Worm (Caenorhabditis elegans) whole organism, young adult: ENCODE measurements around the gene ant-1.4.
A peak's percentile ranks its signal among the peaks of the same experiment; 100 is the strongest.
"Not testable (repeated sequence)": the region's sequence is repeated elsewhere in the genome, so short reads cannot be mapped to it uniquely, and the experiment has no call there.

Experiments
- B0019.2 ChIP-seq: fragments of 200-800 bp; sonication (Bioruptor generic); conservative IDR thresholded peaks from 2 replicates; pipeline ENCODE4 v1.3.6; 2022; ENCODE audit warnings: missing genetic modification reagents, missing genetic modification characterization, missing compliant biosample characterization
- D2030.7 ChIP-seq: fragments of 200-800 bp; sonication (Bioruptor generic); IDR thresholded peaks from 2 replicates; pipeline ENCODE4 v1.3.6; 2022; ENCODE audit warnings: missing genetic modification reagents, missing genetic modification characterization, missing compliant biosample characterization
- F10E7.11 ChIP-seq: sonication (generic microtip); optimal IDR thresholded peaks from 2 replicates; lab custom pipeline; 2017; ENCODE audit warnings: mild to moderate bottlenecking, missing genetic modification characterization, moderate library complexity, missing compliant biosample characterization
- F22D6.2 ChIP-seq: sonication (generic microtip); optimal IDR thresholded peaks from 2 replicates; lab custom pipeline; 2016; ENCODE audit warnings: mild to moderate bottlenecking, missing genetic modification characterization, missing compliant biosample characterization
- F33H1.4 ChIP-seq: fragments of 200-800 bp; sonication (Bioruptor generic); IDR thresholded peaks from 2 replicates; pipeline ENCODE4 v1.3.6; 2022; ENCODE audit warnings: missing genetic modification reagents, missing genetic modification characterization, missing compliant biosample characterization
- F39B2.1 ChIP-seq: fragments of 200-800 bp; sonication (Bioruptor generic); IDR thresholded peaks from 2 replicates; pipeline ENCODE4 v1.3.6; 2022; ENCODE audit warnings: missing genetic modification reagents, missing genetic modification characterization, missing compliant biosample characterization
- K12H6.12 ChIP-seq: fragments of 200-800 bp; sonication (Bioruptor generic); optimal IDR thresholded peaks from 2 replicates; lab custom pipeline; 2018; ENCODE audit warnings: mild to moderate bottlenecking, missing genetic modification characterization, missing compliant biosample characterization
- Y53F4B.3 ChIP-seq: fragments of 200-800 bp; sonication (Bioruptor generic); IDR thresholded peaks from 2 replicates; pipeline ENCODE4 v1.3.6; 2022; ENCODE audit warnings: missing genetic modification reagents, missing genetic modification characterization, missing compliant biosample characterization
- Y53G8AR.9 ChIP-seq: fragments of 200-800 bp; sonication (Bioruptor generic); conservative IDR thresholded peaks from 2 replicates; pipeline ENCODE4 v1.3.6; 2022; ENCODE audit warnings: missing genetic modification reagents, missing genetic modification characterization, missing compliant biosample characterization
- Y56A3A.18 ChIP-seq: fragments of 200-800 bp; sonication (Bioruptor generic); IDR thresholded peaks from 2 replicates; pipeline ENCODE4 v1.3.6; 2022; ENCODE audit warnings: missing genetic modification reagents, missing genetic modification characterization, missing compliant biosample characterization
- Y79H2A.3 ChIP-seq: fragments of 200-800 bp; sonication (Bioruptor generic); conservative IDR thresholded peaks from 2 replicates; pipeline ENCODE4 v1.3.6; 2022; ENCODE audit warnings: missing genetic modification reagents, missing genetic modification characterization, missing compliant biosample characterization
- Y95B8A.8 ChIP-seq: fragments of 200-800 bp; sonication (Bioruptor generic); IDR thresholded peaks from 2 replicates; pipeline ENCODE4 v1.3.6; 2022; ENCODE audit warnings: missing genetic modification reagents, missing genetic modification characterization, missing compliant biosample characterization
- aptf-3 ChIP-seq: fragments of 200-800 bp; sonication (Bioruptor generic); IDR thresholded peaks from 2 replicates; pipeline ENCODE4 v1.3.6; 2022; ENCODE audit warnings: missing genetic modification characterization, missing compliant biosample characterization
- attf-3 ChIP-seq: fragments of 200-800 bp; sonication (Bioruptor generic); conservative IDR thresholded peaks from 2 replicates; pipeline ENCODE4 v1.3.6; 2022; ENCODE audit warnings: missing genetic modification reagents, missing genetic modification characterization, missing compliant biosample characterization
- attf-6 ChIP-seq: fragments of 200-800 bp; sonication (Bioruptor generic); IDR thresholded peaks from 2 replicates; pipeline ENCODE4 v1.3.6; 2022; ENCODE audit warnings: missing genetic modification reagents, missing genetic modification characterization, missing compliant biosample characterization
- bed-2 ChIP-seq: fragments of 200-800 bp; sonication (Bioruptor generic); IDR thresholded peaks from 2 replicates; pipeline ENCODE4 v1.3.6; 2022; ENCODE audit warnings: missing genetic modification reagents, missing genetic modification characterization, missing compliant biosample characterization
- cebp-2 ChIP-seq: fragments of 200-800 bp; sonication (Bioruptor generic); IDR thresholded peaks from 2 replicates; pipeline ENCODE4 v1.3.6; 2022; ENCODE audit warnings: missing genetic modification characterization, missing compliant biosample characterization
- ceh-40 ChIP-seq: fragments of 200-800 bp; sonication (Bioruptor generic); IDR thresholded peaks from 2 replicates; pipeline ENCODE4 v1.3.6; 2022; ENCODE audit warnings: missing genetic modification characterization, missing compliant biosample characterization
- dox-1 ChIP-seq: fragments of 200-800 bp; sonication (Bioruptor generic); IDR thresholded peaks from 2 replicates; pipeline ENCODE4 v1.3.6; 2022; ENCODE audit warnings: missing genetic modification reagents, missing genetic modification characterization, missing compliant biosample characterization
- egl-18 ChIP-seq: fragments of 200-800 bp; sonication (Bioruptor generic); IDR thresholded peaks from 2 replicates; pipeline ENCODE4 v1.3.6; 2022; ENCODE audit warnings: missing genetic modification reagents, missing genetic modification characterization, missing compliant biosample characterization
- egl-44 ChIP-seq: fragments of 200-800 bp; sonication (Bioruptor generic); IDR thresholded peaks from 2 replicates; pipeline ENCODE4 v1.3.6; 2022; ENCODE audit warnings: missing genetic modification reagents, missing genetic modification characterization, missing compliant biosample characterization
- egrh-3 ChIP-seq: fragments of 200-800 bp; sonication (Bioruptor generic); IDR thresholded peaks from 2 replicates; pipeline ENCODE4 v1.3.6; 2022; ENCODE audit warnings: missing genetic modification reagents, missing genetic modification characterization, missing compliant biosample characterization
- ekl-4 ChIP-seq: fragments of 200-800 bp; sonication (Bioruptor generic); IDR thresholded peaks from 2 replicates; pipeline ENCODE4 v1.3.6; 2022; ENCODE audit warnings: missing genetic modification reagents, missing genetic modification characterization, missing compliant biosample characterization
- hlh-12 ChIP-seq: sonication (generic microtip); optimal IDR thresholded peaks from 2 replicates; lab custom pipeline; 2016; ENCODE audit warnings: missing genetic modification characterization, missing compliant biosample characterization
- hlh-26 ChIP-seq: fragments of 200-800 bp; sonication (Bioruptor generic); conservative IDR thresholded peaks from 2 replicates; pipeline ENCODE4 v1.3.6; 2022; ENCODE audit warnings: missing genetic modification reagents, missing genetic modification characterization, missing compliant biosample characterization
- hrde-1 ChIP-seq: sonication (generic microtip); optimal IDR thresholded peaks from 2 replicates; lab custom pipeline; 2016; ENCODE audit warnings: missing genetic modification characterization, mild to moderate bottlenecking, missing compliant biosample characterization, moderate library complexity, missing genotype, missing genetic modification reagents, borderline replicate concordance
- hsf-1 ChIP-seq: fragments of 200-800 bp; sonication (Bioruptor generic); IDR thresholded peaks from 2 replicates; pipeline ENCODE4 v1.3.6; 2022; ENCODE audit warnings: missing genetic modification reagents, missing genetic modification characterization, missing compliant biosample characterization
- lag-1 ChIP-seq: fragments of 200-800 bp; sonication (Bioruptor generic); IDR thresholded peaks from 2 replicates; pipeline ENCODE4 v1.3.6; 2022; ENCODE audit warnings: missing genetic modification reagents, missing genetic modification characterization, missing compliant biosample characterization
- lir-1 ChIP-seq: fragments of 200-800 bp; sonication (Bioruptor generic); conservative IDR thresholded peaks from 2 replicates; pipeline ENCODE4 v1.3.6; 2022; ENCODE audit warnings: missing genetic modification reagents, missing genetic modification characterization, missing compliant biosample characterization
- madf-3 ChIP-seq: fragments of 200-800 bp; sonication (Bioruptor generic); IDR thresholded peaks from 2 replicates; pipeline ENCODE4 v1.3.6; 2022; ENCODE audit warnings: missing genetic modification reagents, missing genetic modification characterization, missing compliant biosample characterization
- madf-6 ChIP-seq: fragments of 200-800 bp; sonication (Bioruptor generic); IDR thresholded peaks from 2 replicates; pipeline ENCODE4 v1.3.6; 2022; ENCODE audit warnings: missing genetic modification reagents, missing genetic modification characterization, missing compliant biosample characterization
- madf-8 ChIP-seq: fragments of 200-800 bp; sonication (Bioruptor generic); conservative IDR thresholded peaks from 2 replicates; pipeline ENCODE4 v1.3.6; 2022; ENCODE audit warnings: missing genetic modification reagents, missing genetic modification characterization, missing compliant biosample characterization
- mcd-1 ChIP-seq: fragments of 200-800 bp; sonication (Bioruptor generic); IDR thresholded peaks from 2 replicates; pipeline ENCODE4 v1.3.6; 2022; ENCODE audit warnings: missing genetic modification reagents, missing genetic modification characterization, missing compliant biosample characterization
- mes-4 ChIP-seq: sonication (generic microtip); optimal IDR thresholded peaks from 2 replicates; lab custom pipeline; 2016; ENCODE audit warnings: missing genotype, missing genetic modification characterization, missing compliant biosample characterization
- pbrm-1 ChIP-seq: fragments of 200-800 bp; sonication (Bioruptor generic); IDR thresholded peaks from 2 replicates; pipeline ENCODE4 v1.3.6; 2022; ENCODE audit warnings: missing genetic modification reagents, missing genetic modification characterization, missing compliant biosample characterization
- pha-4 ChIP-seq: fragments of 150-350 bp; sonication (generic microtip); optimal IDR thresholded peaks from 2 replicates; lab custom pipeline; 2014; ENCODE audit warnings: missing biosample characterization, missing genetic modification reagents, missing genetic modification characterization
- rcor-1 ChIP-seq: fragments of 200-800 bp; sonication (Bioruptor generic); IDR thresholded peaks from 2 replicates; pipeline ENCODE4 v1.3.6; 2022; ENCODE audit warnings: missing genetic modification reagents, missing genetic modification characterization, missing compliant biosample characterization
- rpc-1 ChIP-seq, 2 experiments: fragments of 150-350 bp in 1 of 2; sonication (generic microtip) in 1 of 2; optimal IDR thresholded peaks; 2 replicates each; lab custom pipeline; 2014 to 2018; ENCODE audit warnings: missing biosample characterization in 1 of 2, missing genetic modification characterization in 1 of 2, missing genetic modification reagents in 1 of 2, missing genotype in 1 of 2
- snpc-1.3 ChIP-seq: sonication (generic microtip); optimal IDR thresholded peaks from 2 replicates; lab custom pipeline; 2017; ENCODE audit warnings: missing genetic modification characterization, mild to moderate bottlenecking, missing compliant biosample characterization, antibody characterized with exemption, moderate library complexity, missing genotype, missing genetic modification reagents; ENCODE audit not compliant: insufficient read depth
- tbp1 ChIP-seq: fragments of 200-800 bp; sonication (Bioruptor generic); optimal IDR thresholded peaks from 2 replicates; lab custom pipeline; 2018; ENCODE audit warnings: mild to moderate bottlenecking, missing genetic modification characterization, missing compliant biosample characterization
- ztf-25 ChIP-seq: fragments of 200-800 bp; sonication (Bioruptor generic); IDR thresholded peaks from 2 replicates; pipeline ENCODE4 v1.3.6; 2022; ENCODE audit warnings: missing genetic modification reagents, missing genetic modification characterization, missing compliant biosample characterization

ant-1.4 gene

ce11 chrIV:8468729-8469340 lies 8.7 kb upstream of the ant-1.4 start:
- TF ChIP-seq B0019.2, result peak; percentile 16; the same call in 1 of the 2 replicates
- peak; percentile 83 for TF ChIP-seq rcor-1
- peak; percentile 66; the same call in 1 of the 2 replicates for TF ChIP-seq F39B2.1 (GFP tag; lab: Robert Waterston, UW)
- TF ChIP-seq egl-44, result 0 out of 2 replicates have a peak, but pooled peaks have one; percentile 16
- peak; percentile 73 for TF ChIP-seq pbrm-1 (GFP tag; lab: Robert Waterston, UW)
- TF ChIP-seq attf-6 (GFP tag; lab: Robert Waterston, UW), result peak; percentile 49; the same call in 1 of the 2 replicates
- TF ChIP-seq ztf-25 (GFP tag; lab: Robert Waterston, UW), result peak; percentile 57; the same call in 1 of the 2 replicates
- 0 out of 2 replicates have a peak, but pooled peaks have one; percentile 5 for TF ChIP-seq Y95B8A.8 (GFP tag; lab: Robert Waterston, UW)
- peak; percentile 27 for TF ChIP-seq F33H1.4 (GFP tag; lab: Robert Waterston, UW)
- TF ChIP-seq egrh-3 (GFP tag; lab: Robert Waterston, UW), result peak; percentile 69
- TF ChIP-seq madf-3 (GFP tag; lab: Robert Waterston, UW), result peak; percentile 84
- TF ChIP-seq ekl-4 (GFP tag; lab: Robert Waterston, UW), result peak; percentile 55; the same call in 1 of the 2 replicates
- TF ChIP-seq aptf-3 (GFP tag; lab: Robert Waterston, UW), result 0 out of 2 replicates have a peak, but pooled peaks have one; percentile 16
- peak; percentile 31 for TF ChIP-seq rpc-1 (optimal IDR thresholded peaks at IDR 0.05; lab: Kevin White, UChicago)
- TF ChIP-seq rpc-1 (tag; optimal IDR thresholded peaks at IDR 0.05; lab: Kevin White, UChicago), result not testable (repeated sequence)
- 0 out of 2 replicates have a peak, but pooled peaks have one; percentile 44 for TF ChIP-seq egl-18 (GFP tag; lab: Robert Waterston, UW)
- TF ChIP-seq dox-1 (GFP tag; lab: Robert Waterston, UW), result peak; percentile 94
- peak; percentile 78 for TF ChIP-seq Y79H2A.3 (GFP tag; lab: Robert Waterston, UW)
- 0 out of 2 replicates have a peak, but pooled peaks have one; percentile 9 for TF ChIP-seq Y56A3A.18 (GFP tag; lab: Robert Waterston, UW)
- TF ChIP-seq Y53F4B.3, result peak; percentile 20; the same call in 1 of the 2 replicates
- TF ChIP-seq madf-6, result peak; percentile 43
- peak; percentile 90 for TF ChIP-seq ceh-40 (GFP tag; lab: Robert Waterston, UW)
- TF ChIP-seq cebp-2 (GFP tag; lab: Robert Waterston, UW), result 0 out of 2 replicates have a peak, but pooled peaks have one; percentile 19
- TF ChIP-seq hsf-1 (GFP tag; lab: Robert Waterston, UW), result peak; percentile 99
- TF ChIP-seq D2030.7, result peak; percentile 59; the same call in 1 of the 2 replicates
- TF ChIP-seq, all 124 proteins: peak for 24; not testable (repeated sequence) for 100

ce11 chrIV:8467343-8467742 lies 7.2 kb upstream of the ant-1.4 start:
- TF ChIP-seq madf-6 (peak; percentile 54), hsf-1 (GFP tag; lab: Robert Waterston, UW) (peak; percentile 97), rcor-1 (0 out of 2 replicates have a peak, but pooled peaks have one; percentile 11), egrh-3 (GFP tag; lab: Robert Waterston, UW) (peak; percentile 17; the same call in 1 of the 2 replicates), F33H1.4 (GFP tag; lab: Robert Waterston, UW) (peak; percentile 68), aptf-3 (GFP tag; lab: Robert Waterston, UW) (0 out of 2 replicates have a peak, but pooled peaks have one; percentile 17), dox-1 (GFP tag; lab: Robert Waterston, UW) (0 out of 2 replicates have a peak, but pooled peaks have one; percentile 49)

- no peak for TF ChIP-seq hlh-26 (GFP tag; lab: Robert Waterston, UW)
- no peak for TF ChIP-seq tbp1 (GFP tag; lab: Kevin White, UChicago)
- no peak for TF ChIP-seq K12H6.12
- TF ChIP-seq bed-2 (GFP tag; lab: Robert Waterston, UW), result no peak
- TF ChIP-seq lir-1, result no peak
- no peak for TF ChIP-seq F22D6.2 (tag; lab: Kevin White, UChicago)
- TF ChIP-seq attf-3, result no peak
These were observed 4.1 kb upstream of the ant-1.4 start for ce11 chrIV:8464187-8464586.

- TF ChIP-seq hlh-12, result no peak
- no peak for TF ChIP-seq Y53G8AR.9 (GFP tag; lab: Robert Waterston, UW)
- TF ChIP-seq mcd-1 (GFP tag; lab: Robert Waterston, UW), result no peak
- no peak for TF ChIP-seq lag-1 (GFP tag; lab: Robert Waterston, UW)
- no peak for TF ChIP-seq snpc-1.3 (tag; lab: Kevin White, UChicago)
- no peak for TF ChIP-seq ekl-4 (GFP tag; lab: Robert Waterston, UW)
- no peak for TF ChIP-seq rpc-1 (optimal IDR thresholded peaks at IDR 0.05; lab: Kevin White, UChicago)
- TF ChIP-seq rpc-1 (tag; optimal IDR thresholded peaks at IDR 0.05; lab: Kevin White, UChicago), result no peak
- no peak for TF ChIP-seq attf-3
- no peak for TF ChIP-seq madf-8 (GFP tag; lab: Robert Waterston, UW)
- TF ChIP-seq mes-4 (tag; lab: Kevin White, UChicago), result no peak
- no peak for TF ChIP-seq hrde-1
- TF ChIP-seq pha-4, result no peak
- no peak for TF ChIP-seq F10E7.11 (tag; lab: Kevin White, UChicago)
These were observed 3.6 kb upstream of the ant-1.4 start, which contains the start of gene str-176 for ce11 chrIV:8463716-8464115. Gene str-176 (minus strand): TSS chrIV:8463816.
